Fruit fly (Drosophila melanogaster) whole organism, wandering third instar larva: ENCODE results near the gene Kots.

ENCODE experiments used
- Abd-B ChIP-seq: fragments of >200 bp; optimal IDR thresholded peaks from 2 replicates; lab custom pipeline; 2017; ENCODE audit warnings: missing biosample characterization, missing genetic modification characterization
- CG32264 ChIP-seq: fragments of 200-800 bp; sonication (Bioruptor generic); optimal IDR thresholded peaks from 2 replicates; lab custom pipeline; 2016; ENCODE audit warnings: missing biosample characterization, missing genetic modification characterization
- CG9705 ChIP-seq: fragments of 200-800 bp; sonication (Bioruptor generic); optimal IDR thresholded peaks from 2 replicates; lab custom pipeline; 2018; ENCODE audit warnings: missing biosample characterization, mild to moderate bottlenecking, missing genetic modification characterization
- CrebA ChIP-seq: fragments of 200-800 bp; sonication (Bioruptor generic); optimal IDR thresholded peaks from 2 replicates; lab custom pipeline; 2016; ENCODE audit warnings: missing biosample characterization, mild to moderate bottlenecking, missing genetic modification characterization, borderline replicate concordance
- Dfd ChIP-seq: fragments of >200 bp; optimal IDR thresholded peaks from 2 replicates; lab custom pipeline; 2017; ENCODE audit warnings: missing biosample characterization, missing genetic modification characterization
- Dif ChIP-seq: fragments of 200-275, 200-300 bp; sonication (Bioruptor generic); optimal IDR thresholded peaks from 2 replicates; lab custom pipeline; 2018; ENCODE audit warnings: missing biosample characterization, missing genetic modification characterization; ENCODE audit not compliant: partially characterized antibody
- GATAd ChIP-seq: sonication (Bioruptor generic); optimal IDR thresholded peaks from 2 replicates; lab custom pipeline; 2016; ENCODE audit warnings: missing biosample characterization, missing genetic modification characterization
- HLH106 ChIP-seq: fragments of 200-800 bp; optimal IDR thresholded peaks from 3 replicates; lab custom pipeline; 2019; ENCODE audit warnings: missing biosample characterization, mild to moderate bottlenecking, missing genetic modification characterization, moderate library complexity
- Hnf4 ChIP-seq: fragments of 200-800 bp; sonication (Bioruptor generic); optimal IDR thresholded peaks from 2 replicates; lab custom pipeline; 2016; ENCODE audit warnings: missing biosample characterization, mild to moderate bottlenecking, missing genetic modification characterization
- Hr78 ChIP-seq: fragments of >200 bp; optimal IDR thresholded peaks from 2 replicates; lab custom pipeline; 2017; ENCODE audit warnings: missing biosample characterization, missing genetic modification characterization
- Hr83 ChIP-seq: fragments of 200-300 bp; sonication (Bioruptor generic); optimal IDR thresholded peaks from 2 replicates; lab custom pipeline; 2016; ENCODE audit warnings: missing biosample characterization, mild to moderate bottlenecking, missing genetic modification characterization, moderate library complexity; ENCODE audit not compliant: poor library complexity, severe bottlenecking
- Jra ChIP-seq: sonication (Bioruptor generic); optimal IDR thresholded peaks from 2 replicates; lab custom pipeline; 2016; ENCODE audit warnings: missing biosample characterization, missing genetic modification characterization
- Mio ChIP-seq: sonication (Bioruptor generic); optimal IDR thresholded peaks from 2 replicates; lab custom pipeline; 2016; ENCODE audit warnings: missing biosample characterization, missing genetic modification characterization
- Myc ChIP-seq: fragments of >200 bp; optimal IDR thresholded peaks from 2 replicates; lab custom pipeline; 2017
- N ChIP-seq: fragments of >200 bp; optimal IDR thresholded peaks from 2 replicates; lab custom pipeline; 2018; ENCODE audit warnings: missing biosample characterization, missing external identifiers, missing genetic modification characterization
- OdsH ChIP-seq: fragments of 200-800 bp; sonication (Bioruptor generic); optimal IDR thresholded peaks from 2 replicates; lab custom pipeline; 2016; ENCODE audit warnings: missing biosample characterization, mild to moderate bottlenecking, missing genetic modification characterization
- Rel ChIP-seq, 2 experiments: fragments of 200-800 bp; sonication (Bioruptor generic) in 1 of 2; optimal IDR thresholded peaks; 2 replicates in 1 of 2; 3 replicates in 1 of 2; lab custom pipeline; 2016 to 2019; ENCODE audit warnings: mild to moderate bottlenecking in 2 of 2, missing biosample characterization in 2 of 2, missing genetic modification characterization in 2 of 2, moderate library complexity in 1 of 2
- Sp1 ChIP-seq: fragments of 200-800 bp; sonication (Bioruptor generic); optimal IDR thresholded peaks from 3 replicates; lab custom pipeline; 2019; ENCODE audit warnings: missing biosample characterization, mild to moderate bottlenecking, missing genetic modification characterization, moderate library complexity
- Vsx2 ChIP-seq: fragments of 200-300, 225-300 bp; sonication (Bioruptor generic); optimal IDR thresholded peaks from 2 replicates; lab custom pipeline; 2018; ENCODE audit warnings: missing biosample characterization, missing genetic modification characterization; ENCODE audit not compliant: partially characterized antibody
- br ChIP-seq: fragments of 200-800 bp; sonication (Bioruptor generic); optimal IDR thresholded peaks from 2 replicates; lab custom pipeline; 2016; ENCODE audit warnings: missing biosample characterization, missing genetic modification characterization
- brk ChIP-seq: fragments of 200-800 bp; sonication (Bioruptor generic); optimal IDR thresholded peaks from 2 replicates; lab custom pipeline; 2016; ENCODE audit warnings: missing biosample characterization, mild to moderate bottlenecking, missing genetic modification characterization
- dl ChIP-seq, 2 experiments: fragments of 175-275, 200-275 bp in 1 of 2; fragments of 200-275 bp in 1 of 2; sonication (Bioruptor generic); optimal IDR thresholded peaks; lab custom pipeline; 2018; ENCODE audit warnings: mild to moderate bottlenecking in 2 of 2, missing biosample characterization in 2 of 2, missing genetic modification characterization in 2 of 2, moderate library complexity in 2 of 2; ENCODE audit not compliant: partially characterized antibody in 2 of 2, insufficient read depth in 1 of 2
- dmrt93B ChIP-seq: fragments of 200-800 bp; sonication (Bioruptor generic); optimal IDR thresholded peaks from 2 replicates; lab custom pipeline; 2018; ENCODE audit warnings: missing biosample characterization, mild to moderate bottlenecking, missing genetic modification characterization
- dsf ChIP-seq: sonication (Bioruptor generic); optimal IDR thresholded peaks from 2 replicates; lab custom pipeline; 2016; ENCODE audit warnings: missing biosample characterization, missing genetic modification characterization, borderline replicate concordance
- ey ChIP-seq: fragments of 200-800 bp; sonication (Bioruptor generic); optimal IDR thresholded peaks from 2 replicates; lab custom pipeline; 2016; ENCODE audit warnings: missing biosample characterization, missing genetic modification characterization
- foxo ChIP-seq, 2 experiments: fragments of 200-800 bp; sonication (Bioruptor generic); optimal IDR thresholded peaks; 2 replicates in 1 of 2; 3 replicates in 1 of 2; lab custom pipeline; 2016 to 2017; ENCODE audit warnings: missing biosample characterization in 2 of 2, missing genetic modification characterization in 2 of 2
- fru ChIP-seq: fragments of 200-800 bp; sonication (Bioruptor generic); optimal IDR thresholded peaks from 3 replicates; lab custom pipeline; 2016; ENCODE audit warnings: missing biosample characterization, mild to moderate bottlenecking, missing genetic modification characterization
- h ChIP-seq: fragments of 200-800 bp; sonication (Bioruptor generic); optimal IDR thresholded peaks from 3 replicates; lab custom pipeline; 2016; ENCODE audit warnings: missing biosample characterization, mild to moderate bottlenecking, missing genetic modification characterization
- jim ChIP-seq: fragments of 175-275, 200-325 bp; sonication (Bioruptor generic); optimal IDR thresholded peaks from 2 replicates; lab custom pipeline; 2016; ENCODE audit warnings: missing biosample characterization, mild to moderate bottlenecking, missing genetic modification characterization
- lola ChIP-seq: fragments of >200 bp; optimal IDR thresholded peaks from 2 replicates; lab custom pipeline; 2017; ENCODE audit warnings: missing biosample characterization, missing genetic modification characterization
- pan ChIP-seq: fragments of >200 bp; optimal IDR thresholded peaks from 2 replicates; lab custom pipeline; 2017
- psq ChIP-seq: fragments of 200-800 bp; sonication (Bioruptor generic); optimal IDR thresholded peaks from 3 replicates; lab custom pipeline; 2017; ENCODE audit warnings: missing biosample characterization, mild to moderate bottlenecking, missing genetic modification characterization, moderate library complexity
- rgr ChIP-seq: fragments of 200-800 bp; sonication (Bioruptor generic); optimal IDR thresholded peaks from 3 replicates; lab custom pipeline; 2016; ENCODE audit warnings: missing biosample characterization, mild to moderate bottlenecking, missing genetic modification characterization
- sage ChIP-seq: fragments of 200-800 bp; sonication (Bioruptor generic); optimal IDR thresholded peaks from 2 replicates; lab custom pipeline; 2016; ENCODE audit warnings: missing biosample characterization, mild to moderate bottlenecking, missing genetic modification characterization
- sv ChIP-seq: fragments of 200-800 bp; sonication (Bioruptor generic); optimal IDR thresholded peaks from 3 replicates; lab custom pipeline; 2016; ENCODE audit warnings: missing biosample characterization, missing genetic modification characterization
- tai ChIP-seq: sonication (Bioruptor generic); optimal IDR thresholded peaks from 2 replicates; lab custom pipeline; 2016; ENCODE audit warnings: missing biosample characterization, missing genetic modification characterization
- usp ChIP-seq: fragments of >200 bp; optimal IDR thresholded peaks from 2 replicates; lab custom pipeline; 2017; ENCODE audit warnings: missing biosample characterization, missing genetic modification characterization
- woc ChIP-seq: sonication (Bioruptor generic); optimal IDR thresholded peaks from 2 replicates; lab custom pipeline; 2016; ENCODE audit warnings: missing biosample characterization, mild to moderate bottlenecking, missing genetic modification characterization

Kots gene

DNA sequence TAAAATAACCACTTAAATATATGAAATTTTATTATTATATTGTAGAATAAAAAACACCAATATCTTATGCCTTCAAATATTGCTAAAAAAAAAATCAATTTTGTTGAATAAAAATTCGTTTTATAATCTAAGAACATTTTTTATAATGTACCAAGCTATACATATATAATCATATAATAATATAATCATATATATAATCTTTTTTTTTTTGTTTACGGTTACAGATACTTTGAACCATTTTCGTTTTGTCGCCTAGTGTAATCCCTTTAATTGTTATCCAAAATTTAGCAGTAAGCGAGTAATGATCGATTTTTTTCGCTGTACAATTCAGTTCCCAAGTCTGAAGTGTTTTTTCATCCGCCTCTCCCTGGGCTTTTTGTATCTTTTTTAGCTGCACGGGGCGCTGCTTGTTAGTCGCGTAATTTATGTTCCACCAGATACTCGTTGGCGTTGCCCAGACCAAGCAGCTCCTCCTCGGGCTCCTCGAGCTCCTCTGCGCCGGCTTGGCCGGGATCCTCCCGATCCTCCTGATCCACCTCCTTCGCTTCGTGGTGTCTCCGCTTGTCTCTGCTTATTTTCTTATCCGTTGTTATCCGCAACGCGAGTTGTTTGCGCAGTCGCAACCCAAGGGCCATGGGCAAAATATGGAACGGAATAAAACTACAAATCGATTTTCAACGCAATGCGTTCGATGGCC lies 24.5 kb downstream of the Kots start:
- peak; percentile 7 for TF ChIP-seq rgr
- TF ChIP-seq OdsH: peak; percentile 53
- TF ChIP-seq usp (GFP tag; lab: Kevin White, UChicago): no peak
- TF ChIP-seq CG9705: no peak
- no peak for TF ChIP-seq Dif (GFP tag; lab: Kevin White, UChicago)
- peak in 1 of 2 experiments; percentile 55 for TF ChIP-seq foxo (GFP tag; optimal IDR thresholded peaks at IDR 0.05; lab: Kevin White, UChicago)
- TF ChIP-seq Myc (lab: Kevin White, UChicago): no peak
- TF ChIP-seq pan: no peak
- no peak for TF ChIP-seq GATAd
- peak; percentile 46 for TF ChIP-seq Sp1 (GFP tag; lab: Kevin White, UChicago)
- no peak for TF ChIP-seq tai (GFP tag; lab: Kevin White, UChicago)
- peak; percentile 3 for TF ChIP-seq dmrt93B (GFP tag; lab: Kevin White, UChicago)
- TF ChIP-seq HLH106 (tag; lab: Kevin White, UChicago): peak; percentile 28
- peak; percentile 40 for TF ChIP-seq psq (GFP tag; lab: Kevin White, UChicago)
- TF ChIP-seq sage (GFP tag; lab: Kevin White, UChicago): no peak
- TF ChIP-seq, all 38 proteins: peak for 7

DNA sequence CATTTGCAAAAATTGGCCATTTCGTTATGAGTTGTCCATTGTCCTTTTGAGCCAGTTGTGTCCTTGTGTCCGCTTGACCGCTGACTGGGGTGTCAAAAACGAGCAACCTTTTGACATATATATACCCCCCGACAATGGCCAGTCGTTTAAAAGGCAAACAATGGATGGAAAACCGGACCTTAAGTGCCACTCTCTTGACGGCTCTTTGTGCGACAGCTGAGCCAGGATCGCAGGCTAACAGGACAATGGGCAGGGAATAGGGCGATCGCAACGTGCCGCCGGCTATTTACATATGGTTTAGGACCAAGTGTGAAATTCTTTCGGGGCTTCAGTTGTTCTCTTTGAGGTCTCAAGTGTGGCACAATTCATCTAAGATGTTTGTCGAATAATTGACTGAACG lies 27.7 kb downstream of the Kots start:
- no peak for TF ChIP-seq usp (GFP tag; lab: Kevin White, UChicago)

DNA sequence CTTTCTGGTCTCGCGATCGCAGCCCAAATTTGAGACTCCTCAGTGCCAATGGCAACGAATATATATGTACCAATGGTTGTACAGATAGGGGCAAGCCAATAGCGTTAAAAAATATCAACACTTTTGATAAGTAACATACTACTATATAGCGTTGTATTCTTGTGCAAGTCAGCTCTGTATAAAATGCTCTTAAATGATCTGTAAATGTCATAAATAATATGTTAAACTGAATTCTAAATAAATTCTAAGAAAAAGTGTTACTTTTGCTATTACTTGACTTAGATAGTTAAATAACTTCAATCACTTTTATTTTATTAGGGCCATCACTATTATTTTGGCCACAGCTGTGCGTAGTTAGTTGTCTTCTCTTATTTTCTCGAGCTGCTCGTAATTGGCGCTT lies 29.4 kb downstream of the Kots start:
- TF ChIP-seq CG32264: no peak
- TF ChIP-seq brk: no peak
- peak; percentile 83 for TF ChIP-seq Sp1 (GFP tag; lab: Kevin White, UChicago)
- TF ChIP-seq GATAd: no peak
- peak; percentile 56 for TF ChIP-seq OdsH
- no peak for TF ChIP-seq pan
- peak; percentile 12 for TF ChIP-seq fru (GFP tag; lab: Kevin White, UChicago)
- no peak for TF ChIP-seq Jra (GFP tag; lab: Kevin White, UChicago)
- no peak for TF ChIP-seq N (GFP tag; lab: Kevin White, UChicago)
- peak; percentile 9 for TF ChIP-seq tai (GFP tag; lab: Kevin White, UChicago)
- TF ChIP-seq woc: peak; percentile 46
- peak; percentile 22 for TF ChIP-seq psq (GFP tag; lab: Kevin White, UChicago)
- peak; percentile 6 for TF ChIP-seq dmrt93B (GFP tag; lab: Kevin White, UChicago)
- TF ChIP-seq usp (GFP tag; lab: Kevin White, UChicago): no peak
- no peak for TF ChIP-seq Rel (GFP tag; optimal IDR thresholded peaks at IDR 0.05; lab: Kevin White, UChicago)
- no peak for TF ChIP-seq Rel (tag; optimal IDR thresholded peaks at IDR 0.05; lab: Kevin White, UChicago)
- TF ChIP-seq Vsx2: no peak
- TF ChIP-seq sage (GFP tag; lab: Kevin White, UChicago): no peak
- no peak for TF ChIP-seq dl (GFP tag; optimal IDR thresholded peaks at IDR 0.05; lab: Kevin White, UChicago; ENCODE audit: insufficient read depth in 1 of 2, partially characterized antibody in 2 of 2)
- TF ChIP-seq br (GFP tag; lab: Kevin White, UChicago): peak; percentile 50
- peak; percentile 3 for TF ChIP-seq Hnf4 (GFP tag; lab: Kevin White, UChicago)
- peak in 1 of 2 experiments; percentile 55 for TF ChIP-seq foxo (GFP tag; optimal IDR thresholded peaks at IDR 0.05; lab: Kevin White, UChicago)
- peak; percentile 45 for TF ChIP-seq HLH106 (tag; lab: Kevin White, UChicago)
- no peak for TF ChIP-seq CrebA (GFP tag; lab: Kevin White, UChicago)
- TF ChIP-seq ey (GFP tag; lab: Kevin White, UChicago): peak; percentile 66
- TF ChIP-seq Dif (GFP tag; lab: Kevin White, UChicago): no peak
- no peak for TF ChIP-seq lola (GFP tag; lab: Kevin White, UChicago)
- TF ChIP-seq Abd-B (GFP tag; lab: Kevin White, UChicago): no peak
- TF ChIP-seq rgr: peak; percentile 33
- TF ChIP-seq Dfd: no peak
- TF ChIP-seq h: peak; percentile 79
- no peak for TF ChIP-seq Myc (lab: Kevin White, UChicago)
- TF ChIP-seq Hr83 (GFP tag; lab: Kevin White, UChicago): no peak
- TF ChIP-seq sv: no peak
- TF ChIP-seq CG9705: no peak
- TF ChIP-seq dsf: no peak
- no peak for TF ChIP-seq Hr78 (GFP tag; lab: Kevin White, UChicago)
- TF ChIP-seq Mio (GFP tag; lab: Kevin White, UChicago): no peak
- TF ChIP-seq jim: no peak
